Fruit fly (Drosophila melanogaster) whole organism, embryonic: Measurements from ENCODE around the gene TwdlC.
A peak's percentile ranks its signal among the peaks of the same experiment; 100 is the strongest.

Source experiments
- Antp ChIP-seq: fragments of 200-800 bp; sonication (Bioruptor generic); optimal IDR thresholded peaks from 3 replicates; lab custom pipeline; 2016; ENCODE audit warnings: missing biosample characterization, missing genetic modification characterization
- Asciz ChIP-seq: fragments of 200-800 bp; sonication (Bioruptor generic); optimal IDR thresholded peaks from 2 replicates; lab custom pipeline; 2017; ENCODE audit warnings: missing biosample characterization, mild to moderate bottlenecking, missing genetic modification characterization, missing genetic modification reagents
- Blimp-1 ChIP-seq: fragments of 200-800 bp; sonication (Bioruptor generic); optimal IDR thresholded peaks from 3 replicates; lab custom pipeline; 2018; ENCODE audit warnings: missing biosample characterization, missing genetic modification characterization, mild to moderate bottlenecking, moderate library complexity, missing genetic modification reagents
- CG10209 ChIP-seq: fragments of 200-800 bp; sonication (Bioruptor generic); optimal IDR thresholded peaks from 3 replicates; lab custom pipeline; 2017; ENCODE audit warnings: missing biosample characterization, mild to moderate bottlenecking, missing genetic modification characterization, missing genetic modification reagents
- CG10267 ChIP-seq: fragments of 200-800 bp; sonication (Bioruptor generic); optimal IDR thresholded peaks from 2 replicates; lab custom pipeline; 2018; ENCODE audit warnings: missing biosample characterization, mild to moderate bottlenecking, missing genetic modification characterization, moderate library complexity
- CG10274 ChIP-seq: fragments of 200-800 bp; sonication (Bioruptor generic); optimal IDR thresholded peaks from 3 replicates; lab custom pipeline; 2017; ENCODE audit warnings: missing biosample characterization, mild to moderate bottlenecking, missing genetic modification characterization
- CG11398 ChIP-seq: fragments of 200-800 bp; sonication (Bioruptor generic); optimal IDR thresholded peaks from 2 replicates; lab custom pipeline; 2016; ENCODE audit warnings: missing biosample characterization, missing genetic modification characterization
- CG11696 ChIP-seq: fragments of 200-800 bp; sonication (Bioruptor generic); IDR thresholded peaks from 2 replicates; pipeline ENCODE4 v1.3.6; 2022; ENCODE audit warnings: missing biosample characterization, missing genetic modification characterization
- CG1233 ChIP-seq: fragments of 200-800 bp; sonication (Bioruptor generic); optimal IDR thresholded peaks from 4 replicates; lab custom pipeline; 2018; ENCODE audit warnings: missing biosample characterization, mild to moderate bottlenecking, missing genetic modification characterization
- CG14667 ChIP-seq: fragments of 200-800 bp; sonication (Bioruptor generic); IDR thresholded peaks from 2 replicates; pipeline ENCODE4 v1.3.6; 2022; ENCODE audit warnings: missing biosample characterization, missing genetic modification characterization
- CG15479 ChIP-seq: fragments of 200-800 bp; sonication (Bioruptor generic); optimal IDR thresholded peaks from 3 replicates; lab custom pipeline; 2019; ENCODE audit warnings: missing biosample characterization, mild to moderate bottlenecking, missing genetic modification characterization, moderate library complexity
- CG16813 ChIP-seq: fragments of 200-800 bp; sonication (Bioruptor generic); IDR thresholded peaks from 3 replicates; pipeline ENCODE4 v1.3.6; 2022; ENCODE audit warnings: missing biosample characterization, missing genetic modification characterization; ENCODE audit not compliant: partially characterized antibody
- CG1792 ChIP-seq: fragments of 200-800 bp; sonication (Bioruptor generic); optimal IDR thresholded peaks from 2 replicates; lab custom pipeline; 2016; ENCODE audit warnings: missing biosample characterization, missing genetic modification characterization
- CG18476 ChIP-seq: fragments of 200-800 bp; sonication (Bioruptor generic); optimal IDR thresholded peaks from 2 replicates; lab custom pipeline; 2016; ENCODE audit warnings: missing biosample characterization, mild to moderate bottlenecking, missing genetic modification characterization
- CG18599 ChIP-seq: fragments of 200-800 bp; sonication (Bioruptor generic); optimal IDR thresholded peaks from 3 replicates; lab custom pipeline; 2017; ENCODE audit warnings: missing biosample characterization, missing genetic modification characterization, mild to moderate bottlenecking, moderate library complexity, missing genetic modification reagents
- CG2199 ChIP-seq: fragments of 200-800 bp; sonication (Bioruptor generic); IDR thresholded peaks from 3 replicates; pipeline ENCODE4 v1.3.6; 2022; ENCODE audit warnings: missing biosample characterization, missing genetic modification characterization
- CG31224 ChIP-seq: fragments of 200-800 bp; sonication (Bioruptor generic); IDR thresholded peaks from 2 replicates; pipeline ENCODE4 v1.3.6; 2022; ENCODE audit warnings: missing biosample characterization, missing genetic modification characterization
- CG32772 ChIP-seq: fragments of 200-800 bp; sonication (Bioruptor generic); IDR thresholded peaks from 2 replicates; pipeline ENCODE4 v1.3.6; 2022; ENCODE audit warnings: missing biosample characterization, missing genetic modification characterization
- CG4282 ChIP-seq: fragments of 200-800 bp; sonication (Bioruptor generic); optimal IDR thresholded peaks from 2 replicates; lab custom pipeline; 2016; ENCODE audit warnings: missing biosample characterization, missing genetic modification characterization
- CG5245 ChIP-seq: fragments of 200-800 bp; sonication (Bioruptor generic); optimal IDR thresholded peaks from 3 replicates; lab custom pipeline; 2016; ENCODE audit warnings: missing biosample characterization, missing genetic modification characterization
- CG6175 ChIP-seq: fragments of 200-800 bp; sonication (Bioruptor generic); IDR thresholded peaks from 3 replicates; pipeline ENCODE4 v1.3.6; 2022; ENCODE audit warnings: missing biosample characterization, missing genetic modification characterization
- CG6854 ChIP-seq: fragments of 200-800 bp; sonication (Bioruptor generic); optimal IDR thresholded peaks from 3 replicates; lab custom pipeline; 2017; ENCODE audit warnings: missing biosample characterization, mild to moderate bottlenecking, missing genetic modification characterization
- CG8388 ChIP-seq: fragments of 200-800 bp; sonication (Bioruptor generic); optimal IDR thresholded peaks from 2 replicates; lab custom pipeline; 2019; ENCODE audit warnings: missing biosample characterization, mild to moderate bottlenecking, missing genetic modification characterization, moderate library complexity
- GATAe ChIP-seq: fragments of 200-800 bp; sonication (Bioruptor generic); conservative IDR thresholded peaks from 2 replicates; pipeline ENCODE4 v1.3.6; 2022; ENCODE audit warnings: missing biosample characterization, missing genetic modification characterization
- Hmr ChIP-seq: fragments of 200-800 bp; sonication (Bioruptor generic); optimal IDR thresholded peaks from 3 replicates; lab custom pipeline; 2017; ENCODE audit warnings: mild to moderate bottlenecking, missing biosample characterization, missing genetic modification reagents, missing genetic modification characterization
- Hr39 ChIP-seq: fragments of >200 bp; optimal IDR thresholded peaks from 2 replicates; lab custom pipeline; 2017
- Pdp1 ChIP-seq, 2 experiments: fragments of 200-800 bp; sonication (Bioruptor generic); optimal IDR thresholded peaks; 3 replicates each; lab custom pipeline; 2016; ENCODE audit warnings: missing biosample characterization in 2 of 2, missing genetic modification characterization in 2 of 2, mild to moderate bottlenecking in 1 of 2, moderate library complexity in 1 of 2
- Ptx1 ChIP-seq: fragments of 200-800 bp; sonication (Bioruptor generic); IDR thresholded peaks from 2 replicates; pipeline ENCODE4 v1.3.6; 2022; ENCODE audit warnings: missing biosample characterization, missing genetic modification characterization
- Rx ChIP-seq: fragments of 200-800 bp; sonication (Bioruptor generic); IDR thresholded peaks from 2 replicates; pipeline ENCODE4 v1.3.6; 2022; ENCODE audit warnings: missing biosample characterization, missing genetic modification characterization
- Scr ChIP-seq: fragments of 200-800 bp; sonication (Bioruptor generic); IDR thresholded peaks from 2 replicates; pipeline ENCODE4 v1.3.6; 2022; ENCODE audit warnings: missing biosample characterization, missing genetic modification characterization; ENCODE audit not compliant: partially characterized antibody
- Stat92E ChIP-seq, 3 experiments: fragments of >200 bp in 2 of 3; fragments of 200-800 bp in 1 of 3; sonication (Bioruptor generic) in 1 of 3; optimal IDR thresholded peaks; 2 replicates each; lab custom pipeline; 2017 to 2019; ENCODE audit warnings: missing biosample characterization in 3 of 3, missing genetic modification characterization in 3 of 3, mild to moderate bottlenecking in 1 of 3, moderate library complexity in 1 of 3
- Xrp1 ChIP-seq: fragments of 200-800 bp; sonication (Bioruptor generic); IDR thresholded peaks from 2 replicates; pipeline ENCODE4 v1.3.6; 2022; ENCODE audit warnings: missing biosample characterization, missing genetic modification characterization
- ab ChIP-seq: fragments of 200-800 bp; sonication (Bioruptor generic); optimal IDR thresholded peaks from 2 replicates; lab custom pipeline; 2016; ENCODE audit warnings: missing biosample characterization, missing genetic modification characterization
- ato ChIP-seq: fragments of 200-800 bp; sonication (Bioruptor generic); IDR thresholded peaks from 2 replicates; pipeline ENCODE4 v1.3.6; 2022; ENCODE audit warnings: missing biosample characterization, missing genetic modification characterization; ENCODE audit not compliant: partially characterized antibody
- bowl ChIP-seq: fragments of 200-800 bp; sonication (Bioruptor generic); IDR thresholded peaks from 2 replicates; pipeline ENCODE4 v1.3.6; 2022; ENCODE audit warnings: missing biosample characterization, missing genetic modification characterization
- ci ChIP-seq: fragments of 200-800 bp; sonication (Bioruptor generic); IDR thresholded peaks from 3 replicates; pipeline ENCODE4 v1.3.6; 2022; ENCODE audit warnings: missing biosample characterization, missing genetic modification characterization
- crol ChIP-seq: fragments of 200-800 bp; sonication (Bioruptor generic); IDR thresholded peaks from 2 replicates; pipeline ENCODE4 v1.3.6; 2022; ENCODE audit warnings: missing biosample characterization, missing genetic modification characterization
- disco-r ChIP-seq: fragments of 200-800 bp; sonication (Bioruptor generic); optimal IDR thresholded peaks from 2 replicates; lab custom pipeline; 2016; ENCODE audit warnings: missing biosample characterization, missing genetic modification characterization
- fu2 ChIP-seq: fragments of 200-800 bp; sonication (Bioruptor generic); optimal IDR thresholded peaks from 2 replicates; lab custom pipeline; 2016; ENCODE audit warnings: missing biosample characterization, missing genetic modification characterization
- gce ChIP-seq: fragments of 200-800 bp; sonication (Bioruptor generic); IDR thresholded peaks from 3 replicates; pipeline ENCODE4 v1.3.6; 2022; ENCODE audit warnings: missing biosample characterization, missing genetic modification characterization
- gsb ChIP-seq: fragments of 200-800 bp; sonication (Bioruptor generic); IDR thresholded peaks from 2 replicates; pipeline ENCODE4 v1.3.6; 2022; ENCODE audit warnings: missing biosample characterization, missing genetic modification characterization
- ham ChIP-seq: fragments of 200-800 bp; sonication (Bioruptor generic); IDR thresholded peaks from 2 replicates; pipeline ENCODE4 v1.3.6; 2022; ENCODE audit warnings: missing biosample characterization, missing genetic modification characterization
- lab ChIP-seq: fragments of 200-800 bp; sonication (Bioruptor generic); optimal IDR thresholded peaks from 3 replicates; lab custom pipeline; 2017; ENCODE audit warnings: missing biosample characterization, missing genetic modification characterization, mild to moderate bottlenecking, moderate library complexity, missing genetic modification reagents
- maf-S ChIP-seq: fragments of 200-800 bp; sonication (Bioruptor generic); optimal IDR thresholded peaks from 2 replicates; lab custom pipeline; 2016; ENCODE audit warnings: missing biosample characterization, missing genetic modification characterization
- otp ChIP-seq: fragments of 200-800 bp; sonication (Bioruptor generic); IDR thresholded peaks from 3 replicates; pipeline ENCODE4, ENCODE4 v1.3.6; 2022; ENCODE audit warnings: missing biosample characterization, missing genetic modification characterization
- rib ChIP-seq: fragments of 200-800 bp; sonication (Bioruptor generic); IDR thresholded peaks from 2 replicates; pipeline ENCODE4 v1.3.6; 2022; ENCODE audit warnings: missing biosample characterization, missing genetic modification characterization
- sim ChIP-seq: fragments of 200-800 bp; sonication (Bioruptor generic); IDR thresholded peaks from 2 replicates; pipeline ENCODE4 v1.3.6; 2022; ENCODE audit warnings: missing biosample characterization, missing genetic modification characterization
- sob ChIP-seq: fragments of 200-800 bp; sonication (Bioruptor generic); IDR thresholded peaks from 2 replicates; pipeline ENCODE4 v1.3.6; 2022; ENCODE audit warnings: missing biosample characterization, missing genetic modification characterization
- vfl ChIP-seq: fragments of 200-800 bp; sonication (Bioruptor generic); optimal IDR thresholded peaks from 2 replicates; lab custom pipeline; 2016; ENCODE audit warnings: missing biosample characterization, missing genetic modification characterization
- zen2 ChIP-seq: fragments of 200-800 bp; sonication (Bioruptor generic); IDR thresholded peaks from 3 replicates; pipeline ENCODE4 v1.3.6; 2022; ENCODE audit warnings: missing biosample characterization, missing genetic modification characterization; ENCODE audit not compliant: partially characterized antibody

Gene TwdlC

DNA sequence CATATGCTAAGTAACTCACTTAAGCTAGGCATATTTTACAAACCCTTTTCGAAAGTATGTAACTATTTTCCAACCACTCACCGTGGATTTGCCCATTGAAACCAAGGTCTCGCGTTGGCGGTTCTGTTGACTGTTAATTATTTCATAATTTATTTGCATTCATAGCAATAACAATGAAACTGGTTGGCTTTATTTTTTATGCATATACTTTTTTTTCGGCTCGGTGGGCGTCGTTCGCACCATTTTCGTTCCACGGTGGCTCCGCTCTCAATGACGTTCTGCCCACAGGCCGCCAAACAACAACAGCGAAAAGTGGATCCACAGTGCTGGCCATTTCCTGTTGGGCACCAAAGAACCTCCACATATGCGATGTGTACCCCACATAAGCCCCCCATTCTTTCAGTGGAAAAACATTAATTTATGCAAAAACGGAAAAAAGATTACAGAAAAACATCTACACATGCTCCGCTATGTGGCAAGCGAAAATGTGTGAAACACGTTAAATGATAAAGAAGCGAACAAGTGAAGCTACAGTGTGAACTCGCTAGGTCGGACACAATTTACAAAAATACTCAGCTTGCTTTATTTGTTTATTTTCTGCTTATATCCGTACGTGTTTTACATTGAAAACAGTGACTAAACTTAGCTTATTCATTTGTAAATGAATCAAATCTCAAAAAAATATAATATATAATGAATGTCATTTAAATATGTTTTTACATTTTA, 26.9 kb upstream of the TwdlC start:
- TF ChIP-seq Pdp1 (GFP tag; optimal IDR thresholded peaks at IDR 0.05; lab: Kevin White, UChicago): no peak
- no peak for TF ChIP-seq CG10267 (tag; lab: Kevin White, UChicago)
- TF ChIP-seq Stat92E (GFP tag; optimal IDR thresholded peaks at IDR 0.05; lab: Kevin White, UChicago): no peak
- TF ChIP-seq CG5245 (GFP tag; lab: Kevin White, UChicago): no peak
- no peak for TF ChIP-seq ab
- TF ChIP-seq GATAe (GFP tag; lab: Robert Waterston, UW): no peak
- TF ChIP-seq ham (GFP tag; lab: Robert Waterston, UW): no peak
- no peak for TF ChIP-seq CG1792 (GFP tag; lab: Kevin White, UChicago)
- TF ChIP-seq zen2 (GFP tag; lab: Robert Waterston, UW): no peak
- no peak for TF ChIP-seq ato (GFP tag; lab: Robert Waterston, UW)
- peak; percentile 53 for TF ChIP-seq Ptx1
- TF ChIP-seq CG18476 (GFP tag; lab: Kevin White, UChicago): no peak
- TF ChIP-seq CG2199: 0 out of 3 replicates have a peak, but pooled peaks have one; percentile 28
- peak; percentile 9; the same call in 1 of the 2 replicates for TF ChIP-seq CG11696
- no peak for TF ChIP-seq CG1233 (GFP tag; lab: Kevin White, UChicago)
- no peak for TF ChIP-seq CG11398 (GFP tag; lab: Kevin White, UChicago)
- 0 out of 2 replicates have a peak, but pooled peaks have one; percentile 4 for TF ChIP-seq Rx (GFP tag; lab: Robert Waterston, UW)
- TF ChIP-seq Scr: no peak
- peak; percentile 45 for TF ChIP-seq CG14667 (GFP tag; lab: Robert Waterston, UW)
- peak; percentile 40; the same call in 1 of the 2 replicates for TF ChIP-seq Xrp1
- no peak for TF ChIP-seq rib (GFP tag; lab: Robert Waterston, UW)
- peak; percentile 19 for TF ChIP-seq CG18599 (GFP tag; lab: Kevin White, UChicago)
- no peak for TF ChIP-seq CG10274
- TF ChIP-seq Blimp-1: no peak
- peak; percentile 43 for TF ChIP-seq gsb (GFP tag; lab: Robert Waterston, UW)
- peak; percentile 25; the same call in 1 of the 2 replicates for TF ChIP-seq sob (GFP tag; lab: Robert Waterston, UW)
- TF ChIP-seq ci (GFP tag; lab: Robert Waterston, UW): no peak
- TF ChIP-seq fu2 (GFP tag; lab: Kevin White, UChicago): no peak
- no peak for TF ChIP-seq bowl (GFP tag; lab: Robert Waterston, UW)
- no peak for TF ChIP-seq otp (GFP tag; lab: Robert Waterston, UW)
- peak; percentile 17 for TF ChIP-seq CG10209 (GFP tag; lab: Kevin White, UChicago)
- TF ChIP-seq CG4282: peak; percentile 59
- 0 out of 3 replicates have a peak, but pooled peaks have one; percentile 10 for TF ChIP-seq gce (GFP tag; lab: Robert Waterston, UW)
- no peak for TF ChIP-seq disco-r
- TF ChIP-seq maf-S (GFP tag; lab: Kevin White, UChicago): no peak
- no peak for TF ChIP-seq Antp (GFP tag; lab: Kevin White, UChicago)
- no peak for TF ChIP-seq CG32772 (GFP tag; lab: Robert Waterston, UW)
- no peak for TF ChIP-seq Hr39 (lab: Kevin White, UChicago)
- TF ChIP-seq CG6854: no peak
- no peak for TF ChIP-seq CG31224 (GFP tag; lab: Robert Waterston, UW)
- TF ChIP-seq CG15479: no peak
- TF ChIP-seq CG6175 (GFP tag; lab: Robert Waterston, UW): peak; percentile 58; the same call in 1 of the 3 replicates
- TF ChIP-seq Asciz (GFP tag; lab: Kevin White, UChicago): no peak
- TF ChIP-seq sim (GFP tag; lab: Robert Waterston, UW): no peak
- TF ChIP-seq crol (GFP tag; lab: Robert Waterston, UW): no peak
- TF ChIP-seq vfl: no peak
- TF ChIP-seq Hmr: no peak
- no peak for TF ChIP-seq CG8388 (GFP tag; lab: Kevin White, UChicago)
- no peak for TF ChIP-seq CG16813 (GFP tag; lab: Robert Waterston, UW)
- no peak for TF ChIP-seq lab
